Worm (Caenorhabditis elegans): ENCODE data around the gene chil-2.

DNA sequence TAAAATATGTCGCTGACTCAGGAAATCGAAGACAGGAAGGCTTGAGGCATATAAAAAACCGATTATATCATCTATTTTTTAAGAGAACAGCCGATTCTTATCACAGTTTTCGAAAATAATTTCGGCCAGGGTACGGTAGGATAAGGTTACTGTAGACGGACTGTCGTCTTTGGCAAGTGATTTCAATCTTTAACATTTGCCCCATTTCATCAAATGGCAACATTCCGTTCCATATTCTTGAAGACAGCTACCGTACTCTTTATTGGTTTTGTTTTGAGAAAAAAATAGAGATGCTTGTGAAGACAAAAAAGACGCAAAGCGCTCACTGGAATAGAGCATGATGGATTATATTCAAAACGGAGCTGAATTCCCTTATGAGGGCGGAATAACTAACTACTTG, 24.3 kb upstream of the chil-2 start:
- TF ChIP-seq tbx-8 (GFP tag; optimal IDR thresholded peaks at IDR 0.05) (no peak), ceh-39 (tag; optimal IDR thresholded peaks at IDR 0.05) (no peak), pha-4 (tag; optimal IDR thresholded peaks at IDR 0.05) (no peak), nhr-237 (tag; optimal IDR thresholded peaks at IDR 0.05) (no peak), ztf-11 (tag; optimal IDR thresholded peaks at IDR 0.05) (no peak), snpc-4 (tag; optimal IDR thresholded peaks at IDR 0.05) (no peak), lin-32 (GFP tag; optimal IDR thresholded peaks at IDR 0.05) (no peak), unc-62 (GFP tag; optimal IDR thresholded peaks at IDR 0.05) (no peak)

Measured in whole organism, mixed stage, embryonic.